Fruit fly (Drosophila melanogaster) whole organism, embryonic: ENCODE data around the gene CG5665.

Experiments used
- Ada2b ChIP-seq: fragments of 200-800 bp; sonication (Bioruptor generic); IDR thresholded peaks from 2 replicates; pipeline ENCODE4 v1.3.6; 2022; ENCODE audit warnings: missing biosample characterization, missing genetic modification characterization
- BEAF-32 ChIP-seq: fragments of 200-800 bp; sonication (Bioruptor generic); optimal IDR thresholded peaks from 3 replicates; lab custom pipeline; 2017; ENCODE audit warnings: missing biosample characterization, missing genetic modification characterization, mild to moderate bottlenecking, moderate library complexity, missing genetic modification reagents
- Bgb ChIP-seq: fragments of 200-800 bp; sonication (Bioruptor generic); IDR thresholded peaks from 2 replicates; pipeline ENCODE4 v1.3.6; 2022; ENCODE audit warnings: missing biosample characterization, missing genetic modification characterization; ENCODE audit not compliant: partially characterized antibody
- CG10267 ChIP-seq: fragments of 200-800 bp; sonication (Bioruptor generic); optimal IDR thresholded peaks from 2 replicates; lab custom pipeline; 2018; ENCODE audit warnings: missing biosample characterization, mild to moderate bottlenecking, missing genetic modification characterization, moderate library complexity
- CG11456 ChIP-seq: fragments of 200-800 bp; sonication (Bioruptor generic); IDR thresholded peaks from 3 replicates; pipeline ENCODE4 v1.3.6; 2022; ENCODE audit warnings: missing biosample characterization, missing genetic modification characterization
- CG12659 ChIP-seq: fragments of 200-800 bp; sonication (Bioruptor generic); optimal IDR thresholded peaks from 3 replicates; lab custom pipeline; 2017; ENCODE audit warnings: mild to moderate bottlenecking, missing biosample characterization, missing genetic modification reagents, missing genetic modification characterization
- CG15479 ChIP-seq: fragments of 200-800 bp; sonication (Bioruptor generic); optimal IDR thresholded peaks from 3 replicates; lab custom pipeline; 2019; ENCODE audit warnings: missing biosample characterization, mild to moderate bottlenecking, missing genetic modification characterization, moderate library complexity
- CG16813 ChIP-seq: fragments of 200-800 bp; sonication (Bioruptor generic); IDR thresholded peaks from 3 replicates; pipeline ENCODE4 v1.3.6; 2022; ENCODE audit warnings: missing biosample characterization, missing genetic modification characterization; ENCODE audit not compliant: partially characterized antibody
- CG17328 ChIP-seq: fragments of 200-800 bp; sonication (Bioruptor generic); IDR thresholded peaks from 2 replicates; pipeline ENCODE4 v1.3.6; 2022; ENCODE audit warnings: missing biosample characterization, missing genetic modification characterization
- CG17359 ChIP-seq: fragments of 200-800 bp; sonication (Bioruptor generic); optimal IDR thresholded peaks from 3 replicates; lab custom pipeline; 2018; ENCODE audit warnings: missing biosample characterization, mild to moderate bottlenecking, missing genetic modification characterization, moderate library complexity
- CG17912 ChIP-seq: fragments of 200-800 bp; sonication (Bioruptor generic); optimal IDR thresholded peaks from 2 replicates; lab custom pipeline; 2018; ENCODE audit warnings: missing biosample characterization, mild to moderate bottlenecking, missing genetic modification characterization
- CG18476 ChIP-seq: fragments of 200-800 bp; sonication (Bioruptor generic); optimal IDR thresholded peaks from 2 replicates; lab custom pipeline; 2016; ENCODE audit warnings: missing biosample characterization, mild to moderate bottlenecking, missing genetic modification characterization
- CG3065 ChIP-seq: fragments of 200-800 bp; sonication (Bioruptor generic); optimal IDR thresholded peaks from 2 replicates; lab custom pipeline; 2016; ENCODE audit warnings: missing biosample characterization, missing genetic modification characterization
- CG31441 ChIP-seq: fragments of 200-800 bp; sonication (Bioruptor generic); IDR thresholded peaks from 2 replicates; pipeline ENCODE4 v1.3.6; 2022; ENCODE audit warnings: missing biosample characterization, missing genetic modification characterization
- CG33557 ChIP-seq: fragments of 200-800 bp; sonication (Bioruptor generic); optimal IDR thresholded peaks from 2 replicates; lab custom pipeline; 2019; ENCODE audit warnings: missing biosample characterization, mild to moderate bottlenecking, missing genetic modification characterization, moderate library complexity
- CG42726 ChIP-seq: fragments of 200-800 bp; sonication (Bioruptor generic); IDR thresholded peaks from 2 replicates; pipeline ENCODE4 v1.3.6; 2022; ENCODE audit warnings: missing biosample characterization, missing genetic modification characterization; ENCODE audit not compliant: partially characterized antibody
- CG43689 ChIP-seq: fragments of 200-800 bp; sonication (Bioruptor generic); IDR thresholded peaks from 2 replicates; pipeline ENCODE4 v1.3.6; 2022; ENCODE audit warnings: missing biosample characterization, missing genetic modification characterization
- CG4404 ChIP-seq: fragments of 200-800 bp; sonication (Bioruptor generic); IDR thresholded peaks from 2 replicates; pipeline ENCODE4 v1.3.6; 2022; ENCODE audit warnings: missing biosample characterization, missing genetic modification characterization
- CG6683 ChIP-seq: fragments of 200-800 bp; sonication (Bioruptor generic); optimal IDR thresholded peaks from 2 replicates; lab custom pipeline; 2017; ENCODE audit warnings: missing biosample characterization, mild to moderate bottlenecking, missing genetic modification characterization, missing genetic modification reagents
- CG6791 ChIP-seq: fragments of 200-800 bp; sonication (Bioruptor generic); IDR thresholded peaks from 3 replicates; pipeline ENCODE4 v1.3.6; 2022; ENCODE audit warnings: missing biosample characterization, missing genetic modification characterization; ENCODE audit not compliant: partially characterized antibody
- CG9609 ChIP-seq: fragments of 200-800 bp; sonication (Bioruptor generic); optimal IDR thresholded peaks from 3 replicates; lab custom pipeline; 2016; ENCODE audit warnings: missing biosample characterization, missing genetic modification characterization
- CG9797 ChIP-seq: fragments of 200-800 bp; sonication (Bioruptor generic); optimal IDR thresholded peaks from 3 replicates; lab custom pipeline; 2018; ENCODE audit warnings: missing biosample characterization, mild to moderate bottlenecking, missing genetic modification characterization
- CG9932 ChIP-seq: fragments of 200-800 bp; sonication (Bioruptor generic); IDR thresholded peaks from 2 replicates; pipeline ENCODE4 v1.3.6; 2022; ENCODE audit warnings: missing biosample characterization, missing genetic modification characterization
- CTCF ChIP-seq: fragments of 200-800 bp; sonication (Bioruptor generic); optimal IDR thresholded peaks from 2 replicates; lab custom pipeline; 2017; ENCODE audit warnings: missing biosample characterization, mild to moderate bottlenecking, missing genetic modification characterization, moderate library complexity
- CoRest ChIP-seq: fragments of 200-800 bp; sonication (Bioruptor generic); optimal IDR thresholded peaks from 3 replicates; lab custom pipeline; 2018; ENCODE audit warnings: missing biosample characterization, mild to moderate bottlenecking, missing genetic modification characterization, moderate library complexity
- Ets97D ChIP-seq: fragments of 200-800 bp; sonication (Bioruptor generic); optimal IDR thresholded peaks from 3 replicates; lab custom pipeline; 2016; ENCODE audit warnings: missing biosample characterization, missing genetic modification characterization
- Mad ChIP-seq: fragments of 200-800 bp; sonication (Bioruptor generic); optimal IDR thresholded peaks from 2 replicates; lab custom pipeline; 2016; ENCODE audit warnings: missing biosample characterization, missing genetic modification characterization
- Trl ChIP-seq, 3 experiments: fragments of >200 bp in 2 of 3; fragments of 200-800 bp in 1 of 3; sonication (Bioruptor generic) in 1 of 3; optimal IDR thresholded peaks; 2 replicates in 1 of 3; 3 replicates in 2 of 3; lab custom pipeline; 2016 to 2017; ENCODE audit warnings: missing biosample characterization in 1 of 3, missing genetic modification characterization in 1 of 3
- Vsx1 ChIP-seq: fragments of 200-800 bp; sonication (Bioruptor generic); optimal IDR thresholded peaks from 2 replicates; lab custom pipeline; 2017; ENCODE audit warnings: missing biosample characterization, mild to moderate bottlenecking, missing genetic modification characterization, missing genetic modification reagents
- amos ChIP-seq: fragments of 200-800 bp; sonication (Bioruptor generic); IDR thresholded peaks from 2 replicates; pipeline ENCODE4 v1.3.6; 2022; ENCODE audit warnings: missing biosample characterization, missing genetic modification characterization; ENCODE audit not compliant: partially characterized antibody
- bowl ChIP-seq: fragments of 200-800 bp; sonication (Bioruptor generic); IDR thresholded peaks from 2 replicates; pipeline ENCODE4 v1.3.6; 2022; ENCODE audit warnings: missing biosample characterization, missing genetic modification characterization
- caup ChIP-seq: fragments of 200-800 bp; sonication (Bioruptor generic); optimal IDR thresholded peaks from 3 replicates; lab custom pipeline; 2017; ENCODE audit warnings: missing biosample characterization, mild to moderate bottlenecking, missing genetic modification characterization, moderate library complexity; ENCODE audit not compliant: severe bottlenecking
- chm ChIP-seq: fragments of 200-800 bp; sonication (Bioruptor generic); IDR thresholded peaks from 2 replicates; pipeline ENCODE4 v1.3.6; 2022; ENCODE audit warnings: missing biosample characterization, missing genetic modification characterization
- disco-r ChIP-seq: fragments of 200-800 bp; sonication (Bioruptor generic); optimal IDR thresholded peaks from 2 replicates; lab custom pipeline; 2016; ENCODE audit warnings: missing biosample characterization, missing genetic modification characterization
- dm ChIP-seq: fragments of 200-800 bp; sonication (Bioruptor generic); optimal IDR thresholded peaks from 3 replicates; lab custom pipeline; 2016; ENCODE audit warnings: missing biosample characterization, missing genetic modification characterization
- dmrt11E ChIP-seq: fragments of 200-800 bp; sonication (Bioruptor generic); optimal IDR thresholded peaks from 3 replicates; lab custom pipeline; 2018; ENCODE audit warnings: missing biosample characterization, mild to moderate bottlenecking, missing genetic modification characterization, moderate library complexity
- ewg ChIP-seq: fragments of 200-800 bp; sonication (Bioruptor generic); optimal IDR thresholded peaks from 3 replicates; lab custom pipeline; 2017; ENCODE audit warnings: mild to moderate bottlenecking, missing biosample characterization, missing genetic modification reagents, missing genetic modification characterization
- eyg ChIP-seq: fragments of 200-800 bp; sonication (Bioruptor generic); optimal IDR thresholded peaks from 3 replicates; lab custom pipeline; 2016; ENCODE audit warnings: missing biosample characterization, missing genetic modification characterization
- fu2 ChIP-seq: fragments of 200-800 bp; sonication (Bioruptor generic); optimal IDR thresholded peaks from 2 replicates; lab custom pipeline; 2016; ENCODE audit warnings: missing biosample characterization, missing genetic modification characterization
- gcm2 ChIP-seq: fragments of 200-800 bp; sonication (Bioruptor generic); optimal IDR thresholded peaks from 2 replicates; lab custom pipeline; 2016; ENCODE audit warnings: missing biosample characterization, missing genetic modification characterization
- gsb-n ChIP-seq: fragments of 200-800 bp; sonication (Bioruptor generic); optimal IDR thresholded peaks from 3 replicates; lab custom pipeline; 2018; ENCODE audit warnings: missing biosample characterization, mild to moderate bottlenecking, missing genetic modification characterization
- gt ChIP-seq: fragments of 200-800 bp; sonication (Bioruptor generic); IDR thresholded peaks from 2 replicates; pipeline ENCODE4 v1.3.6; 2022; ENCODE audit warnings: missing biosample characterization, missing genetic modification characterization
- klu ChIP-seq: fragments of 200-800 bp; sonication (Bioruptor generic); IDR thresholded peaks from 2 replicates; pipeline ENCODE4 v1.3.6; 2022; ENCODE audit warnings: missing biosample characterization, missing genetic modification characterization
- lbe ChIP-seq: fragments of 200-800 bp; sonication (Bioruptor generic); optimal IDR thresholded peaks from 2 replicates; lab custom pipeline; 2016; ENCODE audit warnings: missing biosample characterization, mild to moderate bottlenecking, missing genetic modification characterization
- pzg ChIP-seq: fragments of 200-800 bp; sonication (Bioruptor generic); optimal IDR thresholded peaks from 3 replicates; lab custom pipeline; 2018; ENCODE audit warnings: missing biosample characterization, mild to moderate bottlenecking, missing genetic modification characterization, moderate library complexity
- sd ChIP-seq: fragments of 200-800 bp; sonication (Bioruptor generic); optimal IDR thresholded peaks from 3 replicates; lab custom pipeline; 2018; ENCODE audit warnings: missing biosample characterization, mild to moderate bottlenecking, missing genetic modification characterization, moderate library complexity
- slou ChIP-seq: fragments of 200-800 bp; sonication (Bioruptor generic); optimal IDR thresholded peaks from 3 replicates; lab custom pipeline; 2016; ENCODE audit warnings: missing biosample characterization, missing genetic modification characterization
- sr ChIP-seq: fragments of 200-800 bp; sonication (Bioruptor generic); IDR thresholded peaks from 3 replicates; pipeline ENCODE4 v1.3.6; 2022; ENCODE audit warnings: missing biosample characterization, missing genetic modification characterization
- stc ChIP-seq: fragments of 200-800 bp; sonication (Bioruptor generic); IDR thresholded peaks from 2 replicates; pipeline ENCODE4 v1.3.6; 2022; ENCODE audit warnings: missing biosample characterization, missing genetic modification characterization
- trh ChIP-seq: fragments of 200-800 bp; sonication (Bioruptor generic); optimal IDR thresholded peaks from 2 replicates; lab custom pipeline; 2016; ENCODE audit warnings: missing biosample characterization, missing genetic modification characterization
- vnd ChIP-seq: fragments of 200-800 bp; sonication (Bioruptor generic); IDR thresholded peaks from 3 replicates; pipeline ENCODE4 v1.3.6; 2022; ENCODE audit warnings: missing biosample characterization, missing genetic modification characterization; ENCODE audit not compliant: partially characterized antibody

The CG5665 gene

DNA sequence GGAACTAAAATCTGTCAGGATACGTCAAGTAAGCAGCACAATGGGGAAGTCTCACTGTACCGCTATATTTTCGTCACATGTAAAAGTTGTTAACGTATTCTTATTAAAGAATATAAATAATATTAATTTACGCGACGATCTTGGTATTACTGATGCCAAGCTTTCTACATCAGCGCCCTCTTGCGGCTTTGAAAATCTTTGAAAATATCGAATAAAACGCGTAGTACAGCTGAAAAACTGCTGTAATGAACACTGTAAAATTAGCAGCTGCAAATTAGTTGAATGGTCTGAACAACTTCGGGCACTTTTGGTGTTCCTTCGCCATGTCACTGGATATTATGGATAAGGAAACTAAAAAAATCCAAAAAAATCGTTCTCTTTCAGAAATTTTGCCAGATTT, 38.3 kb upstream of the CG5665 start (continued):
- TF ChIP-seq CG43689 = no peak
- TF ChIP-seq Ets97D (GFP tag; lab: Kevin White, UChicago) = no peak
- no peak for TF ChIP-seq chm (GFP tag; lab: Robert Waterston, UW)
- TF ChIP-seq fu2 (GFP tag; lab: Kevin White, UChicago) = no peak
- no peak for TF ChIP-seq CG17328 (GFP tag; lab: Robert Waterston, UW)
- TF ChIP-seq CG33557 (GFP tag; lab: Kevin White, UChicago) = no peak
- TF ChIP-seq CG42726 (GFP tag; lab: Robert Waterston, UW) = no peak
- no peak for TF ChIP-seq CG18476 (GFP tag; lab: Kevin White, UChicago)
- no peak for TF ChIP-seq caup (GFP tag; lab: Kevin White, UChicago)
- no peak for TF ChIP-seq CG6683 (GFP tag; lab: Kevin White, UChicago)
- TF ChIP-seq Trl (optimal IDR thresholded peaks at IDR 0.05; lab: Kevin White, UChicago) = no peak
- TF ChIP-seq Trl (GFP tag; optimal IDR thresholded peaks at IDR 0.05; lab: Kevin White, UChicago) = no peak
- peak; percentile 65 for TF ChIP-seq Bgb (GFP tag; lab: Robert Waterston, UW)
- TF ChIP-seq klu (GFP tag; lab: Robert Waterston, UW) = no peak
- TF ChIP-seq lbe = no peak
- TF ChIP-seq CG6791 (GFP tag; lab: Robert Waterston, UW) = peak; percentile 51; the same call in 2 of the 3 replicates
- TF ChIP-seq CG31441 (GFP tag; lab: Robert Waterston, UW) = no peak
- TF ChIP-seq disco-r = no peak
- TF ChIP-seq vnd (GFP tag; lab: Robert Waterston, UW) = no peak
- TF ChIP-seq CoRest (tag; lab: Kevin White, UChicago) = no peak
- TF ChIP-seq CG9797 (GFP tag; lab: Kevin White, UChicago) = no peak
- no peak for TF ChIP-seq stc (GFP tag; lab: Robert Waterston, UW)
- TF ChIP-seq slou (GFP tag; lab: Kevin White, UChicago) = no peak
- no peak for TF ChIP-seq CG17359 (tag; lab: Kevin White, UChicago)
- peak; percentile 42; the same call in 1 of the 3 replicates for TF ChIP-seq CG11456 (GFP tag; lab: Robert Waterston, UW)
- no peak for TF ChIP-seq dmrt11E
- no peak for TF ChIP-seq CG4404 (GFP tag; lab: Robert Waterston, UW)
- peak; percentile 57 for TF ChIP-seq amos (GFP tag; lab: Robert Waterston, UW)
- TF ChIP-seq BEAF-32 (GFP tag; lab: Kevin White, UChicago) = peak; percentile 52
- no peak for TF ChIP-seq gsb-n (tag; lab: Kevin White, UChicago)
- no peak for TF ChIP-seq CG12659 (GFP tag; lab: Kevin White, UChicago)
- TF ChIP-seq CG3065 (GFP tag; lab: Kevin White, UChicago) = no peak
- no peak for TF ChIP-seq Mad
- TF ChIP-seq CG17912 (GFP tag; lab: Kevin White, UChicago) = no peak
- TF ChIP-seq CG16813 (GFP tag; lab: Robert Waterston, UW) = peak; percentile 53
- no peak for TF ChIP-seq gcm2 (GFP tag; lab: Kevin White, UChicago)
- no peak for TF ChIP-seq pzg (GFP tag; lab: Kevin White, UChicago)
- TF ChIP-seq ewg (GFP tag; lab: Kevin White, UChicago) = no peak
- no peak for TF ChIP-seq Ada2b (GFP tag; lab: Robert Waterston, UW)
- TF ChIP-seq bowl (GFP tag; lab: Robert Waterston, UW) = no peak
- no peak for TF ChIP-seq dm (GFP tag; lab: Kevin White, UChicago)
- no peak for TF ChIP-seq sr
- no peak for TF ChIP-seq CG15479 (GFP tag; lab: Kevin White, UChicago)
- TF ChIP-seq CTCF (GFP tag; lab: Kevin White, UChicago) = peak; percentile 91
- no peak for TF ChIP-seq Vsx1
- TF ChIP-seq CG9609 (GFP tag; lab: Kevin White, UChicago) = no peak
- no peak for TF ChIP-seq gt
- TF ChIP-seq CG10267 (tag; lab: Kevin White, UChicago) = no peak
- 0 out of 2 replicates have a peak, but pooled peaks have one; percentile 14 for TF ChIP-seq CG9932 (GFP tag; lab: Robert Waterston, UW)
- TF ChIP-seq eyg (GFP tag; lab: Kevin White, UChicago) = no peak
- no peak for TF ChIP-seq trh (GFP tag; lab: Kevin White, UChicago)
- no peak for TF ChIP-seq sd (tag; lab: Kevin White, UChicago)
